Worm (Caenorhabditis elegans) whole organism, L4 larva: Measurements from ENCODE around the gene arrd-24.
A peak's percentile ranks its signal among the peaks of the same experiment; 100 is the strongest.
"Not testable (repeated sequence)": the region's sequence is repeated elsewhere in the genome, so short reads cannot be mapped to it uniquely, and the experiment has no call there.

ENCODE experiments used
- D1046.2 ChIP-seq: fragments of 200-800 bp; sonication (Bioruptor generic); IDR thresholded peaks from 2 replicates; pipeline ENCODE4 v1.3.6; 2022; ENCODE audit warnings: missing genetic modification characterization, missing compliant biosample characterization
- F44E2.7 ChIP-seq: fragments of 200-800 bp; sonication (Bioruptor generic); IDR thresholded peaks from 2 replicates; pipeline ENCODE4 v2.1.2; 2022; ENCODE audit warnings: missing genetic modification characterization, missing compliant biosample characterization
- T26A8.4 ChIP-seq: fragments of 200-800 bp; sonication (Bioruptor generic); IDR thresholded peaks from 2 replicates; pipeline ENCODE4 v1.3.6; 2022; ENCODE audit warnings: missing genetic modification characterization, missing compliant biosample characterization
- arid-1 ChIP-seq: fragments of 200-800 bp; sonication (Bioruptor generic); conservative IDR thresholded peaks from 2 replicates; pipeline ENCODE4 v1.3.6; 2022; ENCODE audit warnings: missing genetic modification reagents, missing genetic modification characterization, missing compliant biosample characterization
- ceh-82 ChIP-seq: sonication (generic microtip); optimal IDR thresholded peaks from 2 replicates; lab custom pipeline; 2017; ENCODE audit warnings: missing biosample characterization, missing genetic modification characterization
- ctbp-1 ChIP-seq: fragments of 200-800 bp; sonication (Bioruptor generic); IDR thresholded peaks from 2 replicates; pipeline ENCODE4 v1.3.6; 2022; ENCODE audit warnings: missing genetic modification reagents, missing genetic modification characterization, missing compliant biosample characterization
- daf-16 ChIP-seq, 3 experiments: sonication (generic microtip); optimal IDR thresholded peaks; 2 replicates each; lab custom pipeline; 2016 to 2017; ENCODE audit warnings: missing genetic modification characterization in 3 of 3, missing genetic modification reagents in 3 of 3, mild to moderate bottlenecking in 2 of 3, missing compliant biosample characterization in 2 of 3, missing biosample characterization in 1 of 3, moderate library complexity in 1 of 3
- dmd-6 ChIP-seq: fragments of 200-800 bp; sonication (Bioruptor generic); IDR thresholded peaks from 2 replicates; pipeline ENCODE4 v1.3.6; 2022; ENCODE audit warnings: missing genetic modification reagents, missing genetic modification characterization, missing compliant biosample characterization
- dmd-8 ChIP-seq: fragments of 200-800 bp; sonication (Bioruptor generic); IDR thresholded peaks from 2 replicates; pipeline ENCODE4 v1.3.6; 2022; ENCODE audit warnings: missing genetic modification characterization, missing compliant biosample characterization
- dmd-9 ChIP-seq: fragments of 200-800 bp; sonication (Bioruptor generic); IDR thresholded peaks from 2 replicates; pipeline ENCODE4 v1.3.6; 2022; ENCODE audit warnings: missing genetic modification reagents, missing genetic modification characterization, missing compliant biosample characterization
- dve-1 ChIP-seq: sonication (generic microtip); optimal IDR thresholded peaks from 2 replicates; lab custom pipeline; 2017; ENCODE audit warnings: antibody characterized with exemption, mild to moderate bottlenecking, missing genetic modification characterization, missing compliant biosample characterization; ENCODE audit not compliant: insufficient read depth
- egl-43 ChIP-seq: fragments of 200-800 bp; sonication (Bioruptor generic); IDR thresholded peaks from 2 replicates; pipeline ENCODE4 v1.3.6; 2022; ENCODE audit warnings: missing genetic modification reagents, missing genetic modification characterization, missing compliant biosample characterization
- fkh-10 ChIP-seq: fragments of 150-350 bp; optimal IDR thresholded peaks from 2 replicates; lab custom pipeline; 2014; ENCODE audit warnings: missing biosample characterization, missing genetic modification reagents, missing genetic modification characterization
- hif-1 ChIP-seq, 2 experiments: sonication (generic microtip); optimal IDR thresholded peaks; 2 replicates each; lab custom pipeline; 2016 to 2017; ENCODE audit warnings: missing compliant biosample characterization in 2 of 2, missing genetic modification characterization in 2 of 2, missing genetic modification reagents in 2 of 2, missing genotype in 2 of 2, mild to moderate bottlenecking in 1 of 2
- hlh-11 ChIP-seq: fragments of 200-800 bp; sonication (Bioruptor generic); optimal IDR thresholded peaks from 2 replicates; lab custom pipeline; 2018; ENCODE audit warnings: mild to moderate bottlenecking, missing genetic modification characterization, missing compliant biosample characterization
- hlh-30 ChIP-seq: sonication (generic microtip); optimal IDR thresholded peaks from 2 replicates; lab custom pipeline; 2017; ENCODE audit warnings: antibody characterized with exemption, mild to moderate bottlenecking, missing genetic modification characterization, missing compliant biosample characterization; ENCODE audit not compliant: insufficient read depth
- hmg-1.1 ChIP-seq: fragments of 200-800 bp; sonication (Bioruptor generic); IDR thresholded peaks from 2 replicates; pipeline ENCODE4 v1.3.6; 2022; ENCODE audit warnings: missing genetic modification reagents, missing genetic modification characterization, missing compliant biosample characterization
- lin-1 ChIP-seq: fragments of 200-800 bp; sonication (Bioruptor generic); IDR thresholded peaks from 2 replicates; pipeline ENCODE4 v1.3.6; 2022; ENCODE audit warnings: missing genetic modification reagents, missing genetic modification characterization, missing compliant biosample characterization
- lin-15B ChIP-seq: fragments of 150-350 bp; sonication (generic microtip); optimal IDR thresholded peaks from 3 replicates; lab custom pipeline; 2014; ENCODE audit warnings: missing biosample characterization, missing genetic modification characterization
- lin-29 ChIP-seq: fragments of 200-800 bp; sonication (Bioruptor generic); IDR thresholded peaks from 2 replicates; pipeline ENCODE4 v1.3.6; 2022; ENCODE audit warnings: missing genetic modification reagents, missing genetic modification characterization, missing compliant biosample characterization
- lin-38 ChIP-seq: fragments of 200-800 bp; sonication (Bioruptor generic); IDR thresholded peaks from 2 replicates; pipeline ENCODE4 v1.3.6; 2022; ENCODE audit warnings: missing genetic modification reagents, missing genetic modification characterization, missing compliant biosample characterization
- lsy-2 ChIP-seq, 2 experiments: fragments of 150-350 bp in 1 of 2; sonication (generic microtip) in 1 of 2; optimal IDR thresholded peaks; 2 replicates each; lab custom pipeline; 2014 to 2017; ENCODE audit warnings: missing biosample characterization in 2 of 2, missing genetic modification characterization in 2 of 2
- madf-5 ChIP-seq, 2 experiments: fragments of 200-800 bp; sonication (Bioruptor generic); IDR thresholded peaks; 2 replicates each; pipeline ENCODE4 v1.3.6; 2022; ENCODE audit warnings: missing compliant biosample characterization in 2 of 2, missing genetic modification characterization in 2 of 2
- madf-9 ChIP-seq: fragments of 200-800 bp; sonication (Bioruptor generic); conservative IDR thresholded peaks from 2 replicates; pipeline ENCODE4 v1.3.6; 2022; ENCODE audit warnings: missing genetic modification reagents, missing genetic modification characterization, missing compliant biosample characterization
- mdl-1 ChIP-seq, 2 experiments: fragments of 150-350 bp in 1 of 2; sonication (generic microtip) in 1 of 2; optimal IDR thresholded peaks; 2 replicates each; lab custom pipeline; 2014 to 2017; ENCODE audit warnings: missing biosample characterization in 2 of 2, missing genetic modification characterization in 2 of 2
- mep-1 ChIP-seq: fragments of 150-350 bp; sonication (generic microtip); optimal IDR thresholded peaks from 3 replicates; lab custom pipeline; 2014; ENCODE audit warnings: missing biosample characterization, missing genetic modification characterization
- mes-2 ChIP-seq: sonication (generic microtip); optimal IDR thresholded peaks from 2 replicates; lab custom pipeline; 2016; ENCODE audit warnings: missing genotype, mild to moderate bottlenecking, missing genetic modification characterization, missing compliant biosample characterization; ENCODE audit not compliant: poor library complexity, severe bottlenecking
- mxl-2 ChIP-seq: fragments of 200-800 bp; sonication (Bioruptor generic); conservative IDR thresholded peaks from 2 replicates; pipeline ENCODE4 v1.3.6; 2022; ENCODE audit warnings: missing genetic modification reagents, missing genetic modification characterization, missing compliant biosample characterization
- nhr-10 ChIP-seq: fragments of 150-350 bp; optimal IDR thresholded peaks from 2 replicates; lab custom pipeline; 2014; ENCODE audit warnings: missing biosample characterization, missing genetic modification characterization
- nhr-102 ChIP-seq: sonication (generic microtip); optimal IDR thresholded peaks from 2 replicates; lab custom pipeline; 2016; ENCODE audit warnings: mild to moderate bottlenecking, missing genetic modification characterization, moderate library complexity, missing compliant biosample characterization
- nhr-11 ChIP-seq: fragments of 150-350 bp; optimal IDR thresholded peaks from 2 replicates; lab custom pipeline; 2014; ENCODE audit warnings: missing biosample characterization, missing genetic modification characterization
- nhr-28 ChIP-seq: fragments of 150-350 bp; optimal IDR thresholded peaks from 2 replicates; lab custom pipeline; 2014; ENCODE audit warnings: missing biosample characterization, missing genetic modification characterization
- nhr-41 ChIP-seq: fragments of 200-800 bp; sonication (Bioruptor generic); IDR thresholded peaks from 2 replicates; pipeline ENCODE4 v1.3.6; 2022; ENCODE audit warnings: missing genetic modification reagents, missing genetic modification characterization, missing compliant biosample characterization
- nhr-42 ChIP-seq: fragments of 200-800 bp; sonication (Bioruptor generic); IDR thresholded peaks from 2 replicates; pipeline ENCODE4 v1.3.6; 2022; ENCODE audit warnings: missing genetic modification characterization, missing compliant biosample characterization
- nhr-77 ChIP-seq: fragments of 150-350 bp; optimal IDR thresholded peaks from 2 replicates; lab custom pipeline; 2014; ENCODE audit warnings: missing biosample characterization, missing genetic modification characterization
- pha-4 ChIP-seq, 2 experiments: fragments of 150-350 bp in 1 of 2; fragments of 200-800 bp in 1 of 2; sonication (Bioruptor generic) in 1 of 2; IDR thresholded peaks in 1 of 2; optimal IDR thresholded peaks in 1 of 2; 2 replicates each; pipeline versions ENCODE4 v1.3.6 to Lab custom; 2014 to 2022; ENCODE audit warnings: missing genetic modification characterization in 2 of 2, missing genetic modification reagents in 2 of 2, missing biosample characterization in 1 of 2, missing compliant biosample characterization in 1 of 2
- rbr-2 ChIP-seq: sonication (generic microtip); optimal IDR thresholded peaks from 2 replicates; lab custom pipeline; 2016; ENCODE audit warnings: missing genotype, missing genetic modification characterization, missing compliant biosample characterization
- saeg-2 ChIP-seq: fragments of 200-800 bp; sonication (Bioruptor generic); IDR thresholded peaks from 2 replicates; pipeline ENCODE4 v1.3.6; 2022; ENCODE audit warnings: missing genetic modification reagents, missing genetic modification characterization, missing compliant biosample characterization
- sdz-12 ChIP-seq: fragments of 200-800 bp; sonication (Bioruptor generic); optimal IDR thresholded peaks from 2 replicates; lab custom pipeline; 2018; ENCODE audit warnings: mild to moderate bottlenecking, missing genetic modification characterization, missing compliant biosample characterization
- snpc-1.2 ChIP-seq: fragments of 200-800 bp; sonication (Bioruptor generic); IDR thresholded peaks from 2 replicates; pipeline ENCODE4 v1.3.6; 2022; ENCODE audit warnings: missing genetic modification reagents, missing genetic modification characterization, missing compliant biosample characterization
- spr-1 ChIP-seq: sonication (generic microtip); optimal IDR thresholded peaks from 2 replicates; lab custom pipeline; 2016; ENCODE audit warnings: mild to moderate bottlenecking, missing genetic modification characterization, missing compliant biosample characterization
- tra-1 ChIP-seq: fragments of 200-800 bp; sonication (Bioruptor generic); IDR thresholded peaks from 2 replicates; pipeline ENCODE4 v1.3.6; 2022; ENCODE audit warnings: missing genetic modification reagents, missing genetic modification characterization, missing compliant biosample characterization
- vab-7 ChIP-seq: fragments of 200-800 bp; sonication (Bioruptor generic); IDR thresholded peaks from 2 replicates; pipeline ENCODE4 v1.3.6; 2022; ENCODE audit warnings: missing genetic modification reagents, missing genetic modification characterization, missing compliant biosample characterization
- zfp-3 ChIP-seq: fragments of 200-800 bp; sonication (Bioruptor generic); conservative IDR thresholded peaks from 2 replicates; pipeline ENCODE4 v1.3.6; 2022; ENCODE audit warnings: missing genetic modification reagents, missing genetic modification characterization, missing compliant biosample characterization

The arrd-24 gene

DNA sequence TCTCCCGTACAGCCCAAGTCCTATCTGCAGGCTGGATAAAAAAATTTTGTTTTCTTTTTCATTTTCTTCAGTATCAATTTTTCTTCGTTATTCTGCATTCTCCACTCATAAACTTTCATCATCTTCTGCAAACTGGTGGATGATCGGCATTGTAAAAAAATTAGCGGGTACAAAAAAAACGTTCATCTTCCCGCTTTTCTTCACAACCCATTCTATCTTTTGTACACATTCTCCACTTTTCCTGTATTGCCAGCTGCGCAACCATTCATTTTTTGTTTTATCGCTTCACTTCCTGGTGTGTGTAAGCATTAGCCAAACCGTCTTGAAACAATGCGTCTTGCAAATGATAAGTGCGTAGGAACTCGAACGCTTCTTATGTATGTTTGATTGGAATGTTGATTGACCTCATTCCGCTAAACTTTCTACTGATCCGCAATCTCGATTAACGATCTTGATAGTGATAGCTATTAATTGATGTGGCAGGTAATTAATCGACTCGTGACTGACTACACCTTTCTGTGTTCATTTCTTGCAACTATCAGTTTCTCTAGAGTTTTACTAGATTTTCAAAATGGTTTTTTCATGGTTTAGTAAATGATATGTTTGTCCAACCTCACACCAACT is 5.8 kb downstream of the arrd-24 start (continued):
- TF ChIP-seq fkh-10 (no peak), sdz-12 (GFP tag; lab: Kevin White, UChicago) (no peak), mxl-2 (GFP tag; lab: Robert Waterston, UW) (no peak)

DNA sequence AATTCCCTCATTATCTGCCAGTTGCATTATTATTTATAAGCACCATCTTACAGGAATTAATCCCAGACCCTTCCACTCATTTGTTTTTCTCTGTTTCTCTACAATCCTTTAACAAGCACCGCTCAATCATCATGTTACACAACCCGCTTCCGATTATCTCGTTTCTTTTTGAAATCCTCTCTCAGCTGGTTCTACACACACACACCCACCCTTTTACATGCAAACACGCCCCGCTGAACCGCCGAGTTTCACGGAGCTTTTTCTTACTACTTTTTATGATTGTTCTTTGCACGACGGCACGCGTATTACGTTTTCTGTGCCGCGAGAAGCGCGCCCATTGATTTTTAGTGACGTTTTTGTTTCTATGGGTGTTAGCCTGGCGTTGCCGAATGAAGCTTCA is 6.5 kb downstream of the arrd-24 start:
- TF ChIP-seq hmg-1.1 (GFP tag; lab: Robert Waterston, UW) (peak; percentile 49), nhr-28 (tag; lab: Kevin White, UChicago) (peak; percentile 30), mep-1 (tag; lab: Kevin White, UChicago) (peak; percentile 44), D1046.2 (GFP tag; lab: Robert Waterston, UW) (no peak), mdl-1 (tag; optimal IDR thresholded peaks at IDR 0.05; lab: Kevin White, UChicago) (peak in 1 of 2 experiments; percentile 25), dmd-6 (0 out of 2 replicates have a peak, but pooled peaks have one; percentile 6), nhr-77 (tag; lab: Kevin White, UChicago) (peak; percentile 4), mes-2 (tag; lab: Kevin White, UChicago) (peak; percentile 48), hif-1 (tag; optimal IDR thresholded peaks at IDR 0.05; lab: Kevin White, UChicago) (peak in 1 of 2 experiments; percentile 54), fkh-10 (no peak), nhr-102 (tag; lab: Kevin White, UChicago) (no peak), nhr-11 (tag; lab: Kevin White, UChicago) (peak; percentile 28), spr-1 (no peak), ceh-82 (tag; lab: Kevin White, UChicago) (no peak), daf-16 (GFP tag; optimal IDR thresholded peaks at IDR 0.05; lab: Kevin White, UChicago) (no peak), daf-16 (tag; optimal IDR thresholded peaks at IDR 0.05; lab: Kevin White, UChicago) (peak; percentile 45), lin-38 (no peak), dve-1 (tag; lab: Kevin White, UChicago) (peak; percentile 2), lin-15B (tag; lab: Kevin White, UChicago) (no peak), lsy-2 (tag; optimal IDR thresholded peaks at IDR 0.05; lab: Kevin White, UChicago) (peak in 1 of 2 experiments; percentile 51), rbr-2 (tag; lab: Kevin White, UChicago) (peak; percentile 42), nhr-10 (tag; lab: Kevin White, UChicago) (no peak), hlh-11 (peak; percentile 63), hlh-30 (peak; percentile 64)

DNA sequence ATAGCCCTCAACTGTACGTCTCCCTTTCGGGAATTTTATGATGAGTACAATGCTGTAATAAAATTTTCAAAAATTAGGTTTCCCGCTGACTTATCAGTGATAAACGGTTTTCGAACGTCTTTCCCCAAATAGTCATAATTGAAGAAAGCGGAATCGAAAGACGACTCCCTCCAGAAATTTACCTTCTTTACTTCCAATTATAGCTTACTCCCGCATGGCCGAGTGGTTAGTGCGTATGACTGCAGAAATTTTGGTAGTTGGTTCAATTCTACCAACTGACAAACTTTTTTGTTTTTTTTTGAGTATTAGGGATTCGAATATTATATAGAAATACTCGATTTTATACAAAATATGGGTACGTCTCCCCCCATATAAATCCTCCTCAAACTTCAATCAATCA is 7.2 kb downstream of the arrd-24 start:
- TF ChIP-seq lin-1 (GFP tag; lab: Robert Waterston, UW): peak; percentile 81
- peak; percentile 93 for TF ChIP-seq pha-4 (GFP tag; IDR thresholded peaks at IDR 0.05; lab: Robert Waterston, UW)
- not testable (repeated sequence) for TF ChIP-seq pha-4 (tag; optimal IDR thresholded peaks at IDR 0.05; lab: Kevin White, UChicago)
- TF ChIP-seq madf-5 (GFP tag; IDR thresholded peaks at IDR 0.05; lab: Robert Waterston, UW): peak; percentile 77 to 83; a peak in 3 of 4 replicates
- peak; percentile 68; the same call in 1 of the 2 replicates for TF ChIP-seq ctbp-1 (GFP tag; lab: Robert Waterston, UW)
- TF ChIP-seq madf-9 (GFP tag; lab: Robert Waterston, UW): peak; percentile 68
- peak; percentile 38; the same call in 1 of the 2 replicates for TF ChIP-seq nhr-42 (GFP tag; lab: Robert Waterston, UW)
- TF ChIP-seq arid-1 (GFP tag; lab: Robert Waterston, UW): peak; percentile 75
- TF ChIP-seq F44E2.7 (GFP tag; lab: Robert Waterston, UW): peak; percentile 76; the same call in 1 of the 2 replicates
- TF ChIP-seq lin-38: peak; percentile 74
- TF ChIP-seq mes-2 (tag; lab: Kevin White, UChicago): peak; percentile 24
- peak; percentile 33; the same call in 1 of the 2 replicates for TF ChIP-seq lin-29 (GFP tag; lab: Robert Waterston, UW)
- TF ChIP-seq vab-7 (GFP tag; lab: Robert Waterston, UW): peak; percentile 72
- TF ChIP-seq dmd-9 (GFP tag; lab: Robert Waterston, UW): peak; percentile 86
- 0 out of 2 replicates have a peak, but pooled peaks have one; percentile 54 for TF ChIP-seq zfp-3
- TF ChIP-seq T26A8.4 (GFP tag; lab: Robert Waterston, UW): peak; percentile 81
- peak; percentile 89 for TF ChIP-seq snpc-1.2 (GFP tag; lab: Robert Waterston, UW)
- peak; percentile 87 for TF ChIP-seq nhr-41 (GFP tag; lab: Robert Waterston, UW)
- 0 out of 2 replicates have a peak, but pooled peaks have one; percentile 48 for TF ChIP-seq mxl-2 (GFP tag; lab: Robert Waterston, UW)
- peak; percentile 90 for TF ChIP-seq dmd-8 (GFP tag; lab: Robert Waterston, UW)
- peak; percentile 32; the same call in 1 of the 2 replicates for TF ChIP-seq hmg-1.1 (GFP tag; lab: Robert Waterston, UW)
- peak; percentile 47; the same call in 1 of the 2 replicates for TF ChIP-seq saeg-2
- TF ChIP-seq tra-1 (GFP tag; lab: Robert Waterston, UW): peak; percentile 93
- peak; percentile 90 for TF ChIP-seq egl-43 (GFP tag; lab: Robert Waterston, UW)
